Worm (Caenorhabditis elegans): ENCODE data around the gene F20B6.10.

DNA sequence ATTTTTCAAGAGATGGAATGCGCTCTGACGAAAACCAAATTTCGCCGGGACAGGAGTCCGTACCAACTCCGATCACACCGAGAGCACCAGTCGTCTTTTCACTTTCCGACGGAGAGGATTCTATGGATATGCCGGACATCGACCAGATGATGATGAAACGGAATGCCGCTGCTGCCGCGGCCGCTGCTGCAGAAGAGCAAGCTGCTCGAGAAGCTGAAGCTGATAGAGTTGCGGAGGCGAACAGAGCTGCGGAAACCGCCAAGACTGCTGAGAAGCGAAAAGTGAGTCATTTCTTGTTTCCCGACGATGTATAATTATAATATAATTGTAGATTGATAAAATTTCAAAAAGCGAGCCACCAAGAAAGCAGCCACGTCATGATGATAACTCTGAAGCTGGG is 38.4 kb upstream of the F20B6.10 start:
- TF ChIP-seq aly-2 (tag; optimal IDR thresholded peaks at IDR 0.05) (no peak), ama-1 (optimal IDR thresholded peaks at IDR 0.05) (no peak), R02D3.7 (tag; optimal IDR thresholded peaks at IDR 0.05) (no peak), lin-39 (tag; optimal IDR thresholded peaks at IDR 0.05) (no peak), fos-1 (tag; optimal IDR thresholded peaks at IDR 0.05) (no peak), ztf-4 (tag; optimal IDR thresholded peaks at IDR 0.05) (no peak), snpc-4 (tag; optimal IDR thresholded peaks at IDR 0.05) (no peak), egl-27 (tag; optimal IDR thresholded peaks at IDR 0.05) (no peak), lin-13 (GFP tag; optimal IDR thresholded peaks at IDR 0.05) (no peak)
